Fruit fly (Drosophila melanogaster) whole organism, pupa: ENCODE results near the gene CG12290.

ENCODE experiments used
- CG10348 ChIP-seq: fragments of 200-800 bp; sonication (Bioruptor generic); IDR thresholded peaks from 2 replicates; pipeline ENCODE4 v1.3.6; 2022; ENCODE audit warnings: missing biosample characterization, missing genetic modification characterization
- CG12605 ChIP-seq: fragments of 200-800 bp; sonication (Bioruptor generic); IDR thresholded peaks from 2 replicates; pipeline ENCODE4 v1.3.6; 2022; ENCODE audit warnings: missing biosample characterization, missing genetic modification characterization
- CG13204 ChIP-seq: fragments of 200-800 bp; sonication (Bioruptor generic); optimal IDR thresholded peaks from 2 replicates; lab custom pipeline; 2018; ENCODE audit warnings: missing biosample characterization, mild to moderate bottlenecking, missing genetic modification characterization, moderate library complexity
- CG14655 ChIP-seq: fragments of 200-800 bp; sonication (Bioruptor generic); optimal IDR thresholded peaks from 3 replicates; lab custom pipeline; 2017; ENCODE audit warnings: mild to moderate bottlenecking, missing biosample characterization, missing genetic modification reagents, missing genetic modification characterization
- CG15710 ChIP-seq: fragments of 200-800 bp; sonication (Bioruptor generic); optimal IDR thresholded peaks from 2 replicates; lab custom pipeline; 2018; ENCODE audit warnings: missing biosample characterization, mild to moderate bottlenecking, missing genetic modification characterization, moderate library complexity
- CG17806 ChIP-seq: fragments of 200-800 bp; sonication (Bioruptor generic); optimal IDR thresholded peaks from 2 replicates; lab custom pipeline; 2018; ENCODE audit warnings: missing biosample characterization, mild to moderate bottlenecking, missing genetic modification characterization, moderate library complexity
- CG32121 ChIP-seq: fragments of 200-800 bp; sonication (Bioruptor generic); IDR thresholded peaks from 2 replicates; pipeline ENCODE4 v1.3.6; 2022; ENCODE audit warnings: missing biosample characterization, missing genetic modification characterization
- CG34367 ChIP-seq: fragments of 200-800 bp; sonication (Bioruptor generic); optimal IDR thresholded peaks from 2 replicates; lab custom pipeline; 2018; ENCODE audit warnings: missing biosample characterization, mild to moderate bottlenecking, missing genetic modification characterization
- CG4496 ChIP-seq: fragments of 200-800 bp; sonication (Bioruptor generic); IDR thresholded peaks from 3 replicates; pipeline ENCODE4 v1.3.6; 2022; ENCODE audit warnings: missing biosample characterization, missing genetic modification characterization
- CG8159 ChIP-seq: fragments of 200-800 bp; sonication (Bioruptor generic); optimal IDR thresholded peaks from 3 replicates; lab custom pipeline; 2018; ENCODE audit warnings: missing biosample characterization, mild to moderate bottlenecking, missing genetic modification characterization, moderate library complexity
- CG8301 ChIP-seq: fragments of 200-800 bp; sonication (Bioruptor generic); optimal IDR thresholded peaks from 2 replicates; lab custom pipeline; 2018; ENCODE audit warnings: missing biosample characterization, mild to moderate bottlenecking, missing genetic modification characterization
- CG9948 ChIP-seq: fragments of 200-800 bp; sonication (Bioruptor generic); optimal IDR thresholded peaks from 2 replicates; lab custom pipeline; 2018; ENCODE audit warnings: missing biosample characterization, mild to moderate bottlenecking, missing genetic modification characterization, moderate library complexity
- D1 ChIP-seq: fragments of 200-800 bp; sonication (Bioruptor generic); optimal IDR thresholded peaks from 2 replicates; lab custom pipeline; 2018; ENCODE audit warnings: missing biosample characterization, mild to moderate bottlenecking, missing genetic modification characterization, moderate library complexity
- EcR ChIP-seq: fragments of 200-800 bp; sonication (Bioruptor generic); optimal IDR thresholded peaks from 3 replicates; lab custom pipeline; 2019; ENCODE audit warnings: missing biosample characterization, missing genetic modification characterization, mild to moderate bottlenecking, moderate library complexity, missing genetic modification reagents
- Ets98B ChIP-seq: fragments of 200-800 bp; sonication (Bioruptor generic); IDR thresholded peaks from 2 replicates; pipeline ENCODE4 v1.3.6; 2022; ENCODE audit warnings: missing biosample characterization, missing genetic modification characterization
- Pif1A ChIP-seq: fragments of 200-800 bp; sonication (Bioruptor generic); optimal IDR thresholded peaks from 3 replicates; lab custom pipeline; 2016; ENCODE audit warnings: missing biosample characterization, missing genetic modification characterization
- Pif1B ChIP-seq: fragments of 200-800 bp; sonication (Bioruptor generic); optimal IDR thresholded peaks from 3 replicates; lab custom pipeline; 2016; ENCODE audit warnings: missing biosample characterization, missing genetic modification characterization
- Snoo ChIP-seq: fragments of 200-800 bp; sonication (Bioruptor generic); optimal IDR thresholded peaks from 3 replicates; lab custom pipeline; 2017; ENCODE audit warnings: missing biosample characterization, mild to moderate bottlenecking, missing genetic modification characterization, inconsistent platforms
- fd96Ca ChIP-seq: fragments of 200-800 bp; sonication (Bioruptor generic); IDR thresholded peaks from 3 replicates; pipeline ENCODE4 v1.3.6; 2022; ENCODE audit warnings: missing biosample characterization, missing genetic modification characterization
- gl ChIP-seq: fragments of 200-800 bp; sonication (Bioruptor generic); optimal IDR thresholded peaks from 2 replicates; lab custom pipeline; 2018; ENCODE audit warnings: missing biosample characterization, mild to moderate bottlenecking, missing genetic modification characterization
- rn ChIP-seq: fragments of 200-800 bp; sonication (Bioruptor generic); IDR thresholded peaks from 2 replicates; pipeline ENCODE4 v1.3.6; 2022; ENCODE audit warnings: missing biosample characterization, missing genetic modification characterization

The CG12290 gene

dm6 chr3R:26191105-26191504 lies 38.9 kb upstream of the CG12290 start, which contains the start of gene CG34129:
Gene CG34129, minus strand, starts transcription at chr3R:26191205.
- no peak for TF ChIP-seq CG15710 (tag; lab: Kevin White, UChicago)
- TF ChIP-seq CG13204 (GFP tag; lab: Kevin White, UChicago) = no peak
- no peak for TF ChIP-seq CG34367 (tag; lab: Kevin White, UChicago)
- no peak for TF ChIP-seq CG17806 (tag; lab: Kevin White, UChicago)
- TF ChIP-seq CG12605 = no peak
- TF ChIP-seq CG14655 = no peak
- no peak for TF ChIP-seq EcR
- no peak for TF ChIP-seq CG8159 (tag; lab: Kevin White, UChicago)
- TF ChIP-seq Pif1A = no peak
- TF ChIP-seq Pif1B (GFP tag; lab: Kevin White, UChicago) = no peak
- no peak for TF ChIP-seq rn (GFP tag; lab: Robert Waterston, UW)
- TF ChIP-seq, all 21 proteins: peak for 0

dm6 chr3R:26192270-26192669 lies 37.8 kb upstream of the CG12290 start:
- TF ChIP-seq rn (GFP tag; lab: Robert Waterston, UW) (no peak), Snoo (tag; lab: Kevin White, UChicago) (peak; percentile 28), CG4496 (GFP tag; lab: Robert Waterston, UW) (peak; percentile 51; the same call in 1 of the 3 replicates)

dm6 chr3R:26194933-26195452 lies 35.1 kb upstream of the CG12290 start:
- TF ChIP-seq CG9948 (tag; lab: Kevin White, UChicago) (no peak), CG13204 (GFP tag; lab: Kevin White, UChicago) (no peak)

DNA sequence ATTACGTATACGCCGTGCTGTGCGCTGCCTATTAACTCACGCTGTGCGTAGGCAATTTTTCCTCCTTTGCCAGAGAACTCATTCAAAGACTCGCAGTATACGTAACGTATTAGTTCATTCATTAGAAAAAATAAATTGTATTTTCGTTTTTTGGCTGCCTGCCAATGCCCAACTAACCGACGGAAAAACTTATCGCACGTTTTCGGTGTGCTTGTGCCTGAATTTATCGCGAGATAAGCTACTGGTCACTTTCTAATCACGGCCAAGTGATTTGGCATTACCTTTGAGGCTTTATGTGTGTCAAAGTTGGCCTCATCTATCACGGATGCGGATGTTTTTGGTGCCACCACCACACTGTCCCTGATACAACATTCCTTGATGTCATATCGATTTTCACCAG lies 17.1 kb upstream of the CG12290 start:
- no peak for TF ChIP-seq CG10348 (GFP tag; lab: Robert Waterston, UW)
- no peak for TF ChIP-seq CG8159 (tag; lab: Kevin White, UChicago)
- no peak for TF ChIP-seq CG9948 (tag; lab: Kevin White, UChicago)
- TF ChIP-seq CG13204 (GFP tag; lab: Kevin White, UChicago) = no peak
- TF ChIP-seq D1 = no peak
- TF ChIP-seq EcR = no peak
- no peak for TF ChIP-seq CG15710 (tag; lab: Kevin White, UChicago)
- TF ChIP-seq CG17806 (tag; lab: Kevin White, UChicago) = no peak
- no peak for TF ChIP-seq Snoo (tag; lab: Kevin White, UChicago)

DNA sequence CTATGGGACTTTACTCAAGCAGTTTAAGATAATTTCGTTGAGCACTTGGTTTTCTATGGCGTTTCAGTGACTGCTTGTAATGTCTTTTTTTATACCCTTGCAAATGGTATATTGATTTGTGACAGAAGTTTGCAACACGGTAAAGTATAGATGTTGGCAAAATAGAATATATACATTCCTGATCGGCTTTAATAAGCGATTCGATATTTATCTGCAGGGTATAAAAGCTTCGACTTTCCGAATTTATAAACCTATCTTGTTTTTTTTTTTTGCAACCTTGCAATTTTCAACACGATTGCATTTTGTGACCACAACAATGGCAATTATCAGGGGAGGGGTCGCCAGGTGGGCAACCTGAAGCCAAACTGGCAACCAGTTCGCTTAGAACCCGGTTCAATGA lies 15.7 kb upstream of the CG12290 start:
- no peak for TF ChIP-seq CG8301 (tag; lab: Kevin White, UChicago)
- TF ChIP-seq gl (tag; lab: Kevin White, UChicago) = no peak
- 0 out of 3 replicates have a peak, but pooled peaks have one; percentile 26 for TF ChIP-seq fd96Ca (GFP tag; lab: Robert Waterston, UW)
- TF ChIP-seq CG34367 (tag; lab: Kevin White, UChicago) = no peak
- no peak for TF ChIP-seq Snoo (tag; lab: Kevin White, UChicago)
- TF ChIP-seq Pif1B (GFP tag; lab: Kevin White, UChicago) = no peak
- TF ChIP-seq CG8159 (tag; lab: Kevin White, UChicago) = no peak
- TF ChIP-seq CG12605 = no peak
- no peak; the same call in 1 of the 2 replicates for TF ChIP-seq Ets98B
- TF ChIP-seq CG4496 (GFP tag; lab: Robert Waterston, UW) = 0 out of 3 replicates have a peak, but pooled peaks have one; percentile 23
- peak; percentile 29 for TF ChIP-seq CG14655
- no peak for TF ChIP-seq CG32121 (GFP tag; lab: Robert Waterston, UW)
- no peak for TF ChIP-seq rn (GFP tag; lab: Robert Waterston, UW)

- TF ChIP-seq CG8159 (tag; lab: Kevin White, UChicago) (no peak), CG17806 (tag; lab: Kevin White, UChicago) (no peak), gl (tag; lab: Kevin White, UChicago) (no peak), Ets98B (no peak), CG34367 (tag; lab: Kevin White, UChicago) (no peak), CG10348 (GFP tag; lab: Robert Waterston, UW) (no peak), CG9948 (tag; lab: Kevin White, UChicago) (no peak), D1 (no peak), fd96Ca (GFP tag; lab: Robert Waterston, UW) (no peak), CG8301 (tag; lab: Kevin White, UChicago) (no peak), Pif1A (no peak), CG32121 (GFP tag; lab: Robert Waterston, UW) (no peak), CG15710 (tag; lab: Kevin White, UChicago) (no peak), CG4496 (GFP tag; lab: Robert Waterston, UW) (no peak), CG13204 (GFP tag; lab: Kevin White, UChicago) (no peak), rn (GFP tag; lab: Robert Waterston, UW) (no peak), CG12605 (no peak), CG14655 (no peak), EcR (no peak)
Observed at dm6 chr3R:26222123-26222651, 7.9 kb upstream of the CG12290 start.
